Fruit fly (Drosophila melanogaster) whole organism, embryonic: ENCODE data around the gene in.

Experiments
- Adf1 ChIP-seq: fragments of 200-800 bp; sonication (Bioruptor generic); IDR thresholded peaks from 2 replicates; pipeline ENCODE4 v1.3.6; 2022; ENCODE audit warnings: missing biosample characterization, missing genetic modification characterization
- Antp ChIP-seq: fragments of 200-800 bp; sonication (Bioruptor generic); optimal IDR thresholded peaks from 3 replicates; lab custom pipeline; 2016; ENCODE audit warnings: missing biosample characterization, missing genetic modification characterization
- CG10267 ChIP-seq: fragments of 200-800 bp; sonication (Bioruptor generic); optimal IDR thresholded peaks from 2 replicates; lab custom pipeline; 2018; ENCODE audit warnings: missing biosample characterization, mild to moderate bottlenecking, missing genetic modification characterization, moderate library complexity
- CG10321 ChIP-seq: fragments of 200-800 bp; sonication (Bioruptor generic); IDR thresholded peaks from 2 replicates; pipeline ENCODE4 v1.3.6; 2022; ENCODE audit warnings: missing biosample characterization, missing genetic modification characterization
- CG10565 ChIP-seq: fragments of 200-800 bp; sonication (Bioruptor generic); optimal IDR thresholded peaks from 3 replicates; lab custom pipeline; 2016; ENCODE audit warnings: missing biosample characterization, mild to moderate bottlenecking, missing genetic modification characterization
- CG10654 ChIP-seq: fragments of 200-800 bp; sonication (Bioruptor generic); optimal IDR thresholded peaks from 2 replicates; lab custom pipeline; 2016; ENCODE audit warnings: missing biosample characterization, missing genetic modification characterization
- CG10979 ChIP-seq: fragments of 200-800 bp; sonication (Bioruptor generic); optimal IDR thresholded peaks from 2 replicates; lab custom pipeline; 2018; ENCODE audit warnings: missing biosample characterization, mild to moderate bottlenecking, missing genetic modification characterization, moderate library complexity
- CG11085 ChIP-seq: fragments of 200-800 bp; sonication (Bioruptor generic); IDR thresholded peaks from 2 replicates; pipeline ENCODE4 v1.3.6; 2022; ENCODE audit warnings: missing biosample characterization, missing genetic modification characterization
- CG11456 ChIP-seq: fragments of 200-800 bp; sonication (Bioruptor generic); IDR thresholded peaks from 3 replicates; pipeline ENCODE4 v1.3.6; 2022; ENCODE audit warnings: missing biosample characterization, missing genetic modification characterization
- CG12299 ChIP-seq: fragments of 200-800 bp; sonication (Bioruptor generic); optimal IDR thresholded peaks from 2 replicates; lab custom pipeline; 2018; ENCODE audit warnings: missing biosample characterization, mild to moderate bottlenecking, missing genetic modification characterization
- CG12769 ChIP-seq: fragments of 200-800 bp; sonication (Bioruptor generic); optimal IDR thresholded peaks from 2 replicates; lab custom pipeline; 2019; ENCODE audit warnings: missing biosample characterization, mild to moderate bottlenecking, missing genetic modification characterization, moderate library complexity
- CG14050 ChIP-seq: fragments of 200-800 bp; sonication (Bioruptor generic); IDR thresholded peaks from 3 replicates; pipeline ENCODE4 v1.3.6; 2022; ENCODE audit warnings: missing biosample characterization, missing genetic modification characterization
- CG14667 ChIP-seq: fragments of 200-800 bp; sonication (Bioruptor generic); IDR thresholded peaks from 2 replicates; pipeline ENCODE4 v1.3.6; 2022; ENCODE audit warnings: missing biosample characterization, missing genetic modification characterization
- CG14710 ChIP-seq: fragments of 200-800 bp; sonication (Bioruptor generic); optimal IDR thresholded peaks from 3 replicates; lab custom pipeline; 2019; ENCODE audit warnings: missing biosample characterization, mild to moderate bottlenecking, missing genetic modification characterization, moderate library complexity
- CG15269 ChIP-seq: fragments of 200-800 bp; sonication (Bioruptor generic); optimal IDR thresholded peaks from 2 replicates; lab custom pipeline; 2018; ENCODE audit warnings: missing biosample characterization, mild to moderate bottlenecking, missing genetic modification characterization, moderate library complexity
- CG17328 ChIP-seq: fragments of 200-800 bp; sonication (Bioruptor generic); IDR thresholded peaks from 2 replicates; pipeline ENCODE4 v1.3.6; 2022; ENCODE audit warnings: missing biosample characterization, missing genetic modification characterization
- CG17568 ChIP-seq: fragments of 200-800 bp; sonication (Bioruptor generic); optimal IDR thresholded peaks from 2 replicates; lab custom pipeline; 2018; ENCODE audit warnings: missing biosample characterization, mild to moderate bottlenecking, missing genetic modification characterization, moderate library complexity
- CG18262 ChIP-seq: fragments of 200-800 bp; optimal IDR thresholded peaks from 3 replicates; lab custom pipeline; 2019; ENCODE audit warnings: missing biosample characterization, mild to moderate bottlenecking, missing genetic modification characterization, moderate library complexity
- CG1832 ChIP-seq: fragments of 200-800 bp; sonication (Bioruptor generic); optimal IDR thresholded peaks from 2 replicates; lab custom pipeline; 2017; ENCODE audit warnings: missing biosample characterization, mild to moderate bottlenecking, missing genetic modification characterization, inconsistent platforms
- CG2678 ChIP-seq: fragments of 200-800 bp; sonication (Bioruptor generic); optimal IDR thresholded peaks from 3 replicates; lab custom pipeline; 2019; ENCODE audit warnings: missing biosample characterization, mild to moderate bottlenecking, missing genetic modification characterization, moderate library complexity
- CG32767 ChIP-seq: fragments of 200-800 bp; sonication (Bioruptor generic); IDR thresholded peaks from 2 replicates; pipeline ENCODE4 v1.3.6; 2022; ENCODE audit warnings: missing biosample characterization, missing genetic modification characterization
- CG34376 ChIP-seq: fragments of 200-800 bp; sonication (Bioruptor generic); optimal IDR thresholded peaks from 2 replicates; lab custom pipeline; 2018; ENCODE audit warnings: missing biosample characterization, mild to moderate bottlenecking, missing genetic modification characterization
- CG4328 ChIP-seq: fragments of 200-800 bp; sonication (Bioruptor generic); optimal IDR thresholded peaks from 3 replicates; lab custom pipeline; 2017; ENCODE audit warnings: missing biosample characterization, missing genetic modification reagents, missing genetic modification characterization
- CG8359 ChIP-seq: fragments of 200-800 bp; sonication (Bioruptor generic); optimal IDR thresholded peaks from 2 replicates; lab custom pipeline; 2017; ENCODE audit warnings: missing biosample characterization, mild to moderate bottlenecking, missing genetic modification characterization, borderline replicate concordance
- CG8944 ChIP-seq: fragments of 200-800 bp; sonication (Bioruptor generic); optimal IDR thresholded peaks from 3 replicates; lab custom pipeline; 2016; ENCODE audit warnings: missing biosample characterization, missing genetic modification characterization
- Camta ChIP-seq: fragments of 200-800 bp; sonication (Bioruptor generic); optimal IDR thresholded peaks from 2 replicates; lab custom pipeline; 2016; ENCODE audit warnings: missing biosample characterization, missing genetic modification characterization
- Dbx ChIP-seq: fragments of 200-800 bp; sonication (Bioruptor generic); IDR thresholded peaks from 3 replicates; pipeline ENCODE4 v1.3.6; 2022; ENCODE audit warnings: missing biosample characterization, missing genetic modification characterization
- Gsc ChIP-seq: fragments of 200-800 bp; sonication (Bioruptor generic); IDR thresholded peaks from 2 replicates; pipeline ENCODE4 v1.3.6; 2022; ENCODE audit warnings: missing biosample characterization, missing genetic modification characterization
- H2.0 ChIP-seq: fragments of 200-800 bp; sonication (Bioruptor generic); IDR thresholded peaks from 2 replicates; pipeline ENCODE4 v1.3.6; 2022; ENCODE audit warnings: missing biosample characterization, missing genetic modification characterization
- HmgZ ChIP-seq: fragments of 200-800 bp; sonication (Bioruptor generic); optimal IDR thresholded peaks from 2 replicates; lab custom pipeline; 2018; ENCODE audit warnings: missing biosample characterization, mild to moderate bottlenecking, missing genetic modification characterization
- Meics ChIP-seq: fragments of 200-800 bp; sonication (Bioruptor generic); optimal IDR thresholded peaks from 2 replicates; lab custom pipeline; 2017; ENCODE audit warnings: missing biosample characterization, mild to moderate bottlenecking, missing genetic modification characterization
- NC2β ChIP-seq: fragments of 200-800 bp; sonication (Bioruptor generic); optimal IDR thresholded peaks from 2 replicates; lab custom pipeline; 2016; ENCODE audit warnings: missing biosample characterization, missing genetic modification characterization
- Sox100B ChIP-seq: fragments of 200-800 bp; sonication (Bioruptor generic); optimal IDR thresholded peaks from 3 replicates; lab custom pipeline; 2018; ENCODE audit warnings: missing biosample characterization, mild to moderate bottlenecking, missing genetic modification characterization
- Sox102F ChIP-seq: fragments of 200-800 bp; sonication (Bioruptor generic); optimal IDR thresholded peaks from 2 replicates; lab custom pipeline; 2018; ENCODE audit warnings: missing biosample characterization, mild to moderate bottlenecking, missing genetic modification characterization, moderate library complexity
- ash1 ChIP-seq: fragments of 200-800 bp; sonication (Bioruptor generic); optimal IDR thresholded peaks from 2 replicates; lab custom pipeline; 2018; ENCODE audit warnings: missing biosample characterization, mild to moderate bottlenecking, missing genetic modification characterization
- bcd ChIP-seq: fragments of 200-800 bp; sonication (Bioruptor generic); optimal IDR thresholded peaks from 2 replicates; lab custom pipeline; 2017; ENCODE audit warnings: missing biosample characterization, mild to moderate bottlenecking, missing genetic modification characterization
- gsb ChIP-seq: fragments of 200-800 bp; sonication (Bioruptor generic); IDR thresholded peaks from 2 replicates; pipeline ENCODE4 v1.3.6; 2022; ENCODE audit warnings: missing biosample characterization, missing genetic modification characterization
- kay ChIP-seq: fragments of 200-800 bp; sonication (Bioruptor generic); optimal IDR thresholded peaks from 2 replicates; lab custom pipeline; 2016; ENCODE audit warnings: missing biosample characterization, missing genetic modification characterization
- klu ChIP-seq: fragments of 200-800 bp; sonication (Bioruptor generic); IDR thresholded peaks from 2 replicates; pipeline ENCODE4 v1.3.6; 2022; ENCODE audit warnings: missing biosample characterization, missing genetic modification characterization
- pzg ChIP-seq: fragments of 200-800 bp; sonication (Bioruptor generic); optimal IDR thresholded peaks from 3 replicates; lab custom pipeline; 2018; ENCODE audit warnings: missing biosample characterization, mild to moderate bottlenecking, missing genetic modification characterization, moderate library complexity
- salm ChIP-seq: fragments of 200-800 bp; sonication (Bioruptor generic); optimal IDR thresholded peaks from 2 replicates; lab custom pipeline; 2018; ENCODE audit warnings: missing biosample characterization, mild to moderate bottlenecking, missing genetic modification characterization
- sd ChIP-seq: fragments of 200-800 bp; sonication (Bioruptor generic); optimal IDR thresholded peaks from 3 replicates; lab custom pipeline; 2018; ENCODE audit warnings: missing biosample characterization, mild to moderate bottlenecking, missing genetic modification characterization, moderate library complexity
- sqz ChIP-seq: fragments of 200-800 bp; sonication (Bioruptor generic); optimal IDR thresholded peaks from 3 replicates; lab custom pipeline; 2018; ENCODE audit warnings: missing biosample characterization, mild to moderate bottlenecking, missing genetic modification characterization
- stwl ChIP-seq: fragments of 200-800 bp; sonication (Bioruptor generic); optimal IDR thresholded peaks from 3 replicates; lab custom pipeline; 2018; ENCODE audit warnings: missing biosample characterization, mild to moderate bottlenecking, missing genetic modification characterization, moderate library complexity
- tap ChIP-seq: fragments of 200-800 bp; optimal IDR thresholded peaks from 3 replicates; lab custom pipeline; 2019; ENCODE audit warnings: missing biosample characterization, mild to moderate bottlenecking, missing genetic modification characterization, moderate library complexity
- tgo ChIP-seq: fragments of 200-800 bp; sonication (Bioruptor generic); IDR thresholded peaks from 3 replicates; pipeline ENCODE4 v1.3.6; 2022; ENCODE audit warnings: missing biosample characterization, missing genetic modification characterization
- tll ChIP-seq, 2 experiments: fragments of 200-800 bp in 1 of 2; fragments of >200 bp in 1 of 2; sonication (Bioruptor generic) in 1 of 2; optimal IDR thresholded peaks; 2 replicates each; lab custom pipeline; 2017 to 2019; ENCODE audit warnings: missing biosample characterization in 2 of 2, missing genetic modification characterization in 2 of 2, mild to moderate bottlenecking in 1 of 2, moderate library complexity in 1 of 2
- tna ChIP-seq: fragments of 200-800 bp; sonication (Bioruptor generic); IDR thresholded peaks from 2 replicates; pipeline ENCODE4 v1.3.6; 2022; ENCODE audit warnings: missing biosample characterization, missing genetic modification characterization; ENCODE audit not compliant: partially characterized antibody
- tup ChIP-seq: fragments of 200-800 bp; sonication (Bioruptor generic); optimal IDR thresholded peaks from 2 replicates; lab custom pipeline; 2016; ENCODE audit warnings: missing biosample characterization, mild to moderate bottlenecking, missing genetic modification characterization, moderate library complexity

The in gene

DNA sequence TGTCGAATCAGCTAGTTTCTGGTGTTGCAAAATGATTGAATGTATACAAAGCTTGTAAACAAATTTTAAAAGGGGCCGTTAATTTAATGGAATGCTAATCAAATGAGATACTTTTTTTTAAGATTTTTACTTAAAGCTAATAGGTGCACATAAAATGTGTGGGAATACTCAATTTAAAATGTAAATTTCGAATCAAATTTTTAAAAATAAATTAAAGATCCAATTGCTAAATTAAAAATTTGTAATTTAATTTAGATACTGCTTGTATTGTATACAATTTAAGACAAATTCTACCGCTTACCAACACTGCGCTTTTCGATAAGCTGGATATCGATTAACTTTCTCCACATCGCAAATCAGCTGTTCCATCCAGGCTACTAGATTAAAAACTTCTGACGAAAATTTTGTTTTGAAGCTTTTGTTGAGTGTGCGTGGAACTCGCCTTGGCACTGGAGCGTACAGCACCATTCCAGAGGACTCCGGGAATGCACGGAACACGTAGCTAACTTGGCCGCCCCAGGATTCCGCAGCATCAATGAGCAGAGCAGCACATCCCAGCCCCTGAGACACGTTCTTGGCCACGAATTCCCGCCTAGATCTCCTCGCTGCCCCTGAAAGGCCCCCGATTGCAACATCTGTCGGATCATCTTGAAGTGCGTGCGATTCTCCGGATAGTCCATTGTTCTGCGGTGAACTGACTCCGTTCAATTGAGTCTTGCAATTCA lies 17.2 kb downstream of the in start, which contains the start of the genes CG5498 and fbl (continued):
- peak; percentile 71 for TF ChIP-seq HmgZ
- TF ChIP-seq CG10321 = 0 out of 2 replicates have a peak, but pooled peaks have one; percentile 13
- no peak for TF ChIP-seq Antp (GFP tag; lab: Kevin White, UChicago)
- no peak for TF ChIP-seq Gsc (GFP tag; lab: Robert Waterston, UW)
- peak; percentile 33 for TF ChIP-seq pzg (GFP tag; lab: Kevin White, UChicago)
- peak; percentile 52 for TF ChIP-seq CG10979 (tag; lab: Kevin White, UChicago)
- TF ChIP-seq CG34376 (GFP tag; lab: Kevin White, UChicago) = peak; percentile 75
- no peak for TF ChIP-seq ash1 (GFP tag; lab: Kevin White, UChicago)
- TF ChIP-seq CG17328 = no peak
- peak; percentile 27; the same call in 1 of the 3 replicates for TF ChIP-seq tgo (GFP tag; lab: Robert Waterston, UW)
- TF ChIP-seq CG1832 (GFP tag; lab: Kevin White, UChicago) = no peak
- TF ChIP-seq CG10565 = no peak
- TF ChIP-seq CG18262 (tag; lab: Kevin White, UChicago) = peak; percentile 71
- peak; percentile 2 for TF ChIP-seq CG8944 (GFP tag; lab: Kevin White, UChicago)
- TF ChIP-seq Sox100B (GFP tag; lab: Kevin White, UChicago) = peak; percentile 73
- TF ChIP-seq salm (tag; lab: Kevin White, UChicago) = peak; percentile 51
- peak; percentile 64 for TF ChIP-seq Sox102F (GFP tag; lab: Kevin White, UChicago)
- peak; percentile 62 for TF ChIP-seq CG10654 (GFP tag; lab: Kevin White, UChicago)
- peak; percentile 96 for TF ChIP-seq stwl
- no peak for TF ChIP-seq sqz (GFP tag; lab: Kevin White, UChicago)
- TF ChIP-seq CG17568 (GFP tag; lab: Kevin White, UChicago) = no peak
- peak; percentile 71 for TF ChIP-seq Meics (GFP tag; lab: Kevin White, UChicago)
- TF ChIP-seq CG14710 = peak; percentile 85
- TF ChIP-seq CG12299 (tag; lab: Kevin White, UChicago) = no peak
- peak; percentile 35 for TF ChIP-seq kay
- TF ChIP-seq NC2β = peak; percentile 18
- no peak for TF ChIP-seq CG8359 (GFP tag; lab: Kevin White, UChicago)
- no peak for TF ChIP-seq Adf1
- peak; percentile 79 for TF ChIP-seq CG2678
- TF ChIP-seq klu = peak; percentile 37; the same call in 1 of the 2 replicates
- TF ChIP-seq CG14050 = no peak
- no peak for TF ChIP-seq CG11085 (GFP tag; lab: Robert Waterston, UW)
- TF ChIP-seq CG12769 = no peak
- peak; percentile 98 for TF ChIP-seq CG10267 (tag; lab: Kevin White, UChicago)
- TF ChIP-seq tna (GFP tag; lab: Robert Waterston, UW) = 0 out of 2 replicates have a peak, but pooled peaks have one; percentile 42
- TF ChIP-seq sd (tag; lab: Kevin White, UChicago) = peak; percentile 84
- TF ChIP-seq Camta (GFP tag; lab: Kevin White, UChicago) = peak; percentile 45
- TF ChIP-seq tap (tag; lab: Kevin White, UChicago) = peak; percentile 13
- peak; percentile 60 for TF ChIP-seq CG15269
- TF ChIP-seq tll (GFP tag; optimal IDR thresholded peaks at IDR 0.05; lab: Kevin White, UChicago) = no peak
- peak; percentile 65 for TF ChIP-seq bcd
- TF ChIP-seq tup (GFP tag; lab: Kevin White, UChicago) = no peak
- no peak for TF ChIP-seq gsb
- TF ChIP-seq CG4328 = peak; percentile 30
- no peak for TF ChIP-seq CG11456
- no peak for TF ChIP-seq CG14667 (GFP tag; lab: Robert Waterston, UW)
- peak; percentile 67 for TF ChIP-seq Dbx (GFP tag; lab: Robert Waterston, UW)
- no peak for TF ChIP-seq H2.0 (GFP tag; lab: Robert Waterston, UW)
- TF ChIP-seq CG32767 (GFP tag; lab: Robert Waterston, UW) = no peak
